Worm (Caenorhabditis elegans) whole organism, late embryonic: ENCODE measurements around the gene M01H9.2.

ENCODE experiments used
- C08G9.2 ChIP-seq: sonication (generic microtip); optimal IDR thresholded peaks from 2 replicates; lab custom pipeline; 2016; ENCODE audit warnings: mild to moderate bottlenecking, missing genetic modification characterization, moderate library complexity, missing compliant biosample characterization
- ama-1 ChIP-seq: fragments of 150-350 bp; optimal IDR thresholded peaks from 2 replicates; lab custom pipeline; 2014
- ceh-14 ChIP-seq: sonication (generic microtip); optimal IDR thresholded peaks from 2 replicates; lab custom pipeline; 2016; ENCODE audit warnings: missing genotype, missing genetic modification characterization, missing compliant biosample characterization
- ceh-18 ChIP-seq: sonication (generic microtip); optimal IDR thresholded peaks from 2 replicates; lab custom pipeline; 2016; ENCODE audit warnings: missing genetic modification characterization, missing compliant biosample characterization
- ceh-22 ChIP-seq: sonication (generic microtip); optimal IDR thresholded peaks from 2 replicates; lab custom pipeline; 2017; ENCODE audit warnings: missing biosample characterization, missing genetic modification characterization
- ceh-31 ChIP-seq: sonication (generic microtip); optimal IDR thresholded peaks from 2 replicates; lab custom pipeline; 2016; ENCODE audit warnings: missing genetic modification characterization, missing compliant biosample characterization
- ceh-9 ChIP-seq: sonication (generic microtip); optimal IDR thresholded peaks from 2 replicates; lab custom pipeline; 2016; ENCODE audit warnings: mild to moderate bottlenecking, missing genetic modification characterization, inconsistent platforms, missing compliant biosample characterization
- che-1 ChIP-seq: sonication (generic microtip); optimal IDR thresholded peaks from 2 replicates; lab custom pipeline; 2016; ENCODE audit warnings: mild to moderate bottlenecking, missing genetic modification characterization, missing compliant biosample characterization
- dmd-4 ChIP-seq: sonication (generic microtip); optimal IDR thresholded peaks from 2 replicates; lab custom pipeline; 2016; ENCODE audit warnings: borderline replicate concordance, missing genetic modification characterization, missing compliant biosample characterization
- fax-1 ChIP-seq: sonication (generic microtip); optimal IDR thresholded peaks from 2 replicates; lab custom pipeline; 2016; ENCODE audit warnings: missing genotype, missing genetic modification characterization, missing compliant biosample characterization
- fkh-10 ChIP-seq: fragments of 150-350 bp; optimal IDR thresholded peaks from 2 replicates; lab custom pipeline; 2014; ENCODE audit warnings: missing biosample characterization, missing genetic modification reagents, missing genetic modification characterization
- gmeb-2 ChIP-seq: sonication (generic microtip); optimal IDR thresholded peaks from 2 replicates; lab custom pipeline; 2016; ENCODE audit warnings: missing genetic modification characterization, inconsistent platforms, missing compliant biosample characterization
- hlh-30 ChIP-seq: sonication (generic microtip); optimal IDR thresholded peaks from 2 replicates; lab custom pipeline; 2017; ENCODE audit warnings: antibody characterized with exemption, missing genetic modification characterization, missing compliant biosample characterization; ENCODE audit not compliant: insufficient read depth
- hlh-8 ChIP-seq: sonication (generic microtip); optimal IDR thresholded peaks from 2 replicates; lab custom pipeline; 2016; ENCODE audit warnings: missing genotype, missing genetic modification characterization, missing compliant biosample characterization
- lim-6 ChIP-seq: sonication (generic microtip); optimal IDR thresholded peaks from 2 replicates; lab custom pipeline; 2016; ENCODE audit warnings: missing genetic modification characterization, missing compliant biosample characterization
- madf-2 ChIP-seq: sonication (generic microtip); optimal IDR thresholded peaks from 2 replicates; lab custom pipeline; 2017; ENCODE audit warnings: missing genetic modification characterization, missing compliant biosample characterization
- nfya-1 ChIP-seq: sonication (generic microtip); optimal IDR thresholded peaks from 2 replicates; lab custom pipeline; 2017; ENCODE audit warnings: missing genetic modification characterization, mild to moderate bottlenecking, missing compliant biosample characterization, antibody characterized with exemption, moderate library complexity
- pat-9 ChIP-seq: fragments of 200-800 bp; sonication (Bioruptor generic); optimal IDR thresholded peaks from 2 replicates; lab custom pipeline; 2018; ENCODE audit warnings: mild to moderate bottlenecking, missing genetic modification characterization, moderate library complexity, missing compliant biosample characterization
- pha-4 ChIP-seq: fragments of 150-350 bp; optimal IDR thresholded peaks from 2 replicates; lab custom pipeline; 2018; ENCODE audit warnings: missing biosample characterization, missing genetic modification reagents, missing genetic modification characterization
- pqm-1 ChIP-seq: sonication (generic microtip); optimal IDR thresholded peaks from 2 replicates; lab custom pipeline; 2016; ENCODE audit warnings: missing genetic modification characterization, missing compliant biosample characterization
- pros-1 ChIP-seq: fragments of 150-350 bp; optimal IDR thresholded peaks from 2 replicates; lab custom pipeline; 2014; ENCODE audit warnings: missing biosample characterization, missing genetic modification reagents, missing genetic modification characterization
- ref-2 ChIP-seq: sonication (generic microtip); optimal IDR thresholded peaks from 2 replicates; lab custom pipeline; 2016; ENCODE audit warnings: missing genetic modification characterization, missing compliant biosample characterization
- sdc-2 ChIP-seq: sonication (generic microtip); optimal IDR thresholded peaks from 2 replicates; lab custom pipeline; 2016; ENCODE audit warnings: missing genotype, missing genetic modification characterization, missing compliant biosample characterization
- unc-42 ChIP-seq: sonication (generic microtip); optimal IDR thresholded peaks from 2 replicates; lab custom pipeline; 2016; ENCODE audit warnings: missing genotype, missing genetic modification characterization, missing compliant biosample characterization
- unc-55 ChIP-seq: sonication (generic microtip); optimal IDR thresholded peaks from 2 replicates; lab custom pipeline; 2017; ENCODE audit warnings: missing biosample characterization, missing genetic modification reagents, missing genetic modification characterization

The M01H9.2 gene

DNA sequence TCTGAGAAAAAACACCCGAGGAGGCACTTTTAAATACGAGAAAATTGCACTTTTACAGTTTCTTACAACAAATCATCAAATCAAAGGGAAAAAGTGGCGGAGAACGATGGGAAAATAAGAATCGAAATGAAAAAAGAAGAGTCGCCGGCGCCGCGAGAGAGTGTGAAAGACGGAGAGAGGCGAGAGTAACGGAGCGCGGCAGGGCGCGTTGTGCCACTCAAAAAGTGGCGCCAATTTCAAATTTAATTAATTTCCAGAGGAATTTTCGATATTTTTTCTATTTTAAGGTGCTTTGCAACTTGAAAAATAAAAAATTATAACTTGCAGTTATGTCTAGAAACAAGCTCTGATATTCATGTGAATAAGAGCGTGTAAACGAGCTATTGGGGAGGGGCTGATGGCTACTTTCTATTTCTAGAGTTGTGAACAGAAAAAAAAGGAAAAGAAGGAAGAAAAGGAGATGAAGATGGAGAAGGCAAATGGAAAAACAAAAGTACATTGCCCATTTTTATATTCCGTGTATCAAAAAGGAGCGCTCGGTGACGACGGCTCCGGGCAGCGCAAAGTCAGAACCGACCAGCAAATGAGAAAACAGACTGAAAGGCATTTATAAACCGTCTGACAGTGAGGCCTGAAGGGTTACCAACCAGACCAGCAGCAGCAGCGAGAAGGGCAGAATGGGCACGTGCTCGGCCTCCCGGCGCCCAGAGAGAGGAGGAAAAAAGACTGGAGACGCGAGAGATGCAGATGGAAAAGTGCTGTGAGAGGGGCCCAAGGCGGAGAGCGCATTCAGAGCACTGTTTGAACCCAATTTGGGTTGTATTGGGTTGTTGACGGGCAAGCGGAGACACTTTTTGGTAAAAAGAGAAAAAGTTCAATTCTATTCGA is 8.1 kb upstream of the M01H9.2 start:
- TF ChIP-seq ref-2 (tag; lab: Kevin White, UChicago) (no peak), unc-42 (tag; lab: Kevin White, UChicago) (peak; percentile 21), C08G9.2 (tag; lab: Kevin White, UChicago) (peak; percentile 30), hlh-8 (tag; lab: Kevin White, UChicago) (no peak), ceh-31 (tag; lab: Kevin White, UChicago) (peak; percentile 23)

- TF ChIP-seq ama-1 (lab: Kevin White, UChicago) (no peak), ceh-31 (tag; lab: Kevin White, UChicago) (peak; percentile 19), pqm-1 (tag; lab: Kevin White, UChicago) (no peak), sdc-2 (tag; lab: Kevin White, UChicago) (no peak), hlh-30 (tag; lab: Kevin White, UChicago) (peak; percentile 89), ceh-18 (tag; lab: Kevin White, UChicago) (peak; percentile 6)
Measured at ce11 chrIV:4469770-4470709, 7.0 kb upstream of the M01H9.2 start.

ce11 chrIV:4469055-4469454 is 6.0 kb upstream of the M01H9.2 start:
- no peak for TF ChIP-seq hlh-8 (tag; lab: Kevin White, UChicago)
- no peak for TF ChIP-seq dmd-4 (tag; lab: Kevin White, UChicago)
- no peak for TF ChIP-seq pros-1 (tag; lab: Kevin White, UChicago)
- no peak for TF ChIP-seq ceh-18 (tag; lab: Kevin White, UChicago)
- no peak for TF ChIP-seq hlh-30 (tag; lab: Kevin White, UChicago)
- no peak for TF ChIP-seq unc-55 (GFP tag; lab: Kevin White, UChicago)
- TF ChIP-seq fax-1 (tag; lab: Kevin White, UChicago) = no peak
- TF ChIP-seq ceh-9 (tag; lab: Kevin White, UChicago) = no peak
- no peak for TF ChIP-seq lim-6 (tag; lab: Kevin White, UChicago)
- TF ChIP-seq pat-9 (tag; lab: Kevin White, UChicago) = no peak
- no peak for TF ChIP-seq pha-4 (tag; lab: Kevin White, UChicago)
- no peak for TF ChIP-seq che-1 (tag; lab: Kevin White, UChicago)

DNA sequence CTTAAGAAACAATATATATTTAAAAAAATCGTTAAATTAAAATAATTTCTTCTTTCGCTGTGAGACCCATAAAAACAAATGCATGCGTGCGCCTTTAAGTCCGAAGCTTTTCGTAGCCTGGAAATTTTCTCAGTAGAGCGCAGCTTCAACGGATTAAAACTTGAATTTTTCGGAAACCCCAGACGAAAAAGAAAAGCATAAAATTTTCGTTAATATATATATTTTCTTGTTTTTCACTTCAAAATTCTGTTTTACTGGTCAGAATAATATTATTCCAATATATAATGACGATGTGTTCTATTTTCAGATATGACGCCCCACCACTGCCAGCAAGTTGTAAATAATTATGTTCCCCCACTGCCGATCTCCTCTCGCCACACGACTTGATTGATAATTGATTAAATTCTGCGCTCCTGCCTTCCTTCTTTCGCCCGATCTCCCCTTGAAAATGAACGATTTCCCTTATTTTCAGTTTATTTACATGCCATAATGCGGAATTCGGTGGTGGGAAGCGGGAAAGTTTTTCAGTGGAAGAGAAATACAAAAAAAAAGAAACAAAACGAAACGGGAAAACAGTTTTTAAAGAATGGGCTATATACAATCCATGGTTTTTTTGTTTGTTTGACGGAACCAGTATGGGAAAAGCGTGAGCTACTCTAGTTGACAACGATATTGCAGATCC is 5.2 kb upstream of the M01H9.2 start:
- TF ChIP-seq ceh-14 (tag; lab: Kevin White, UChicago) = no peak
- no peak for TF ChIP-seq nfya-1 (tag; lab: Kevin White, UChicago)
- TF ChIP-seq ama-1 (lab: Kevin White, UChicago) = peak; percentile 40

DNA sequence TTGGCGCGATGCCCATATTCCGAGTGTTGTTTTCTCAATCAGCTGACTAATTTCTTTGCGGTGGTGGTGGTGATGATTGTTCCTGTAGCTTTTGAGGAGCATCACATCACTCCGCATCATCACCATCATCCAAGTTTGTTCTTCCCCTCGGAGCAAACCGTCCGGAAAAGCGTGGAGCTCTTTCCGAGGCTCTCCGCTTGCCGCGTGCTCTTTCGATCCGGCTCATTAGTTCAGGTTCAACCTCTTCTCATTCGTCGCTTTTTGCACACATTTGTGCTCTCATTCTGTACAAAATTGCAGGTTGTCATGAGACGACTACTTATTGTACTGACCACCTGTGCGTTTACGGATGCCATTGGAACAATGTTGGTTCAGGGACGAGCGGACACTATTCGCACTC is 2.2 kb upstream of the M01H9.2 start, which contains the start of gene M01H9.5:
Gene M01H9.5, plus strand, starts transcription at position 301 of the 400 bp plus-strand sequence.
- no peak for TF ChIP-seq madf-2 (tag; lab: Kevin White, UChicago)
- no peak for TF ChIP-seq ceh-22 (tag; lab: Kevin White, UChicago)
- TF ChIP-seq nfya-1 (tag; lab: Kevin White, UChicago) = no peak
- no peak for TF ChIP-seq gmeb-2 (tag; lab: Kevin White, UChicago)
- no peak for TF ChIP-seq fkh-10 (GFP tag; lab: Kevin White, UChicago)

- TF ChIP-seq che-1 (tag; lab: Kevin White, UChicago) = no peak
Measured at ce11 chrIV:4459342-4459741, 3.7 kb downstream of the M01H9.2 start.
